Worm (Caenorhabditis elegans) whole organism, young adult: Measurements from ENCODE around the gene C36A4.4.
"Not testable (repeated sequence)": the region's sequence is repeated elsewhere in the genome, so short reads cannot be mapped to it uniquely, and the experiment has no call there.

Experiments
- B0019.2 ChIP-seq: fragments of 200-800 bp; sonication (Bioruptor generic); conservative IDR thresholded peaks from 2 replicates; pipeline ENCODE4 v1.3.6; 2022; ENCODE audit warnings: missing genetic modification reagents, missing genetic modification characterization, missing compliant biosample characterization
- C17E4.6 ChIP-seq: fragments of 200-800 bp; sonication (Bioruptor generic); IDR thresholded peaks from 2 replicates; pipeline ENCODE4 v1.3.6; 2022; ENCODE audit warnings: missing genetic modification reagents, missing genetic modification characterization, missing compliant biosample characterization
- D2030.7 ChIP-seq: fragments of 200-800 bp; sonication (Bioruptor generic); IDR thresholded peaks from 2 replicates; pipeline ENCODE4 v1.3.6; 2022; ENCODE audit warnings: missing genetic modification reagents, missing genetic modification characterization, missing compliant biosample characterization
- F33H1.4 ChIP-seq: fragments of 200-800 bp; sonication (Bioruptor generic); IDR thresholded peaks from 2 replicates; pipeline ENCODE4 v1.3.6; 2022; ENCODE audit warnings: missing genetic modification reagents, missing genetic modification characterization, missing compliant biosample characterization
- Y53G8AR.9 ChIP-seq: fragments of 200-800 bp; sonication (Bioruptor generic); conservative IDR thresholded peaks from 2 replicates; pipeline ENCODE4 v1.3.6; 2022; ENCODE audit warnings: missing genetic modification reagents, missing genetic modification characterization, missing compliant biosample characterization
- Y79H2A.3 ChIP-seq: fragments of 200-800 bp; sonication (Bioruptor generic); conservative IDR thresholded peaks from 2 replicates; pipeline ENCODE4 v1.3.6; 2022; ENCODE audit warnings: missing genetic modification reagents, missing genetic modification characterization, missing compliant biosample characterization
- Y95B8A.8 ChIP-seq: fragments of 200-800 bp; sonication (Bioruptor generic); IDR thresholded peaks from 2 replicates; pipeline ENCODE4 v1.3.6; 2022; ENCODE audit warnings: missing genetic modification reagents, missing genetic modification characterization, missing compliant biosample characterization
- aptf-3 ChIP-seq: fragments of 200-800 bp; sonication (Bioruptor generic); IDR thresholded peaks from 2 replicates; pipeline ENCODE4 v1.3.6; 2022; ENCODE audit warnings: missing genetic modification characterization, missing compliant biosample characterization
- attf-6 ChIP-seq: fragments of 200-800 bp; sonication (Bioruptor generic); IDR thresholded peaks from 2 replicates; pipeline ENCODE4 v1.3.6; 2022; ENCODE audit warnings: missing genetic modification reagents, missing genetic modification characterization, missing compliant biosample characterization
- cebp-1 ChIP-seq, 2 experiments: fragments of 200-800 bp in 1 of 2; sonication (Bioruptor generic) in 1 of 2; sonication (generic microtip) in 1 of 2; IDR thresholded peaks in 1 of 2; optimal IDR thresholded peaks in 1 of 2; 2 replicates each; pipeline versions ENCODE4 v1.3.6 to Lab custom; 2017 to 2022; ENCODE audit warnings: missing compliant biosample characterization in 2 of 2, missing genetic modification characterization in 2 of 2, mild to moderate bottlenecking in 1 of 2, missing genetic modification reagents in 1 of 2, moderate library complexity in 1 of 2
- ceh-40 ChIP-seq: fragments of 200-800 bp; sonication (Bioruptor generic); IDR thresholded peaks from 2 replicates; pipeline ENCODE4 v1.3.6; 2022; ENCODE audit warnings: missing genetic modification characterization, missing compliant biosample characterization
- ceh-58 ChIP-seq: fragments of 200-800 bp; sonication (Bioruptor generic); IDR thresholded peaks from 2 replicates; pipeline ENCODE4 v1.3.6; 2022; ENCODE audit warnings: missing genetic modification characterization, missing compliant biosample characterization
- ceh-91 ChIP-seq: fragments of 200-800 bp; sonication (Bioruptor generic); IDR thresholded peaks from 2 replicates; pipeline ENCODE4 v1.3.6; 2022; ENCODE audit warnings: missing genetic modification reagents, missing genetic modification characterization, missing compliant biosample characterization
- dox-1 ChIP-seq: fragments of 200-800 bp; sonication (Bioruptor generic); IDR thresholded peaks from 2 replicates; pipeline ENCODE4 v1.3.6; 2022; ENCODE audit warnings: missing genetic modification reagents, missing genetic modification characterization, missing compliant biosample characterization
- efl-1 ChIP-seq: fragments of 150-350 bp; optimal IDR thresholded peaks from 2 replicates; lab custom pipeline; 2014; ENCODE audit warnings: missing biosample characterization, missing genetic modification reagents, missing genetic modification characterization
- egl-44 ChIP-seq: fragments of 200-800 bp; sonication (Bioruptor generic); IDR thresholded peaks from 2 replicates; pipeline ENCODE4 v1.3.6; 2022; ENCODE audit warnings: missing genetic modification reagents, missing genetic modification characterization, missing compliant biosample characterization
- ekl-4 ChIP-seq: fragments of 200-800 bp; sonication (Bioruptor generic); IDR thresholded peaks from 2 replicates; pipeline ENCODE4 v1.3.6; 2022; ENCODE audit warnings: missing genetic modification reagents, missing genetic modification characterization, missing compliant biosample characterization
- hmg-1.2 ChIP-seq: fragments of 200-800 bp; sonication (Bioruptor generic); IDR thresholded peaks from 2 replicates; pipeline ENCODE4 v1.3.6; 2022; ENCODE audit warnings: missing genetic modification reagents, missing genetic modification characterization, missing compliant biosample characterization
- hsf-1 ChIP-seq: fragments of 200-800 bp; sonication (Bioruptor generic); IDR thresholded peaks from 2 replicates; pipeline ENCODE4 v1.3.6; 2022; ENCODE audit warnings: missing genetic modification reagents, missing genetic modification characterization, missing compliant biosample characterization
- lin-26 ChIP-seq: fragments of 200-800 bp; sonication (Bioruptor generic); IDR thresholded peaks from 2 replicates; pipeline ENCODE4 v1.3.6; 2022; ENCODE audit warnings: missing genetic modification reagents, missing genetic modification characterization, missing compliant biosample characterization
- lsl-1 ChIP-seq: fragments of 200-800 bp; sonication (Bioruptor generic); optimal IDR thresholded peaks from 2 replicates; lab custom pipeline; 2018; ENCODE audit warnings: mild to moderate bottlenecking, missing genetic modification characterization, moderate library complexity, missing compliant biosample characterization
- madf-3 ChIP-seq: fragments of 200-800 bp; sonication (Bioruptor generic); IDR thresholded peaks from 2 replicates; pipeline ENCODE4 v1.3.6; 2022; ENCODE audit warnings: missing genetic modification reagents, missing genetic modification characterization, missing compliant biosample characterization
- madf-6 ChIP-seq: fragments of 200-800 bp; sonication (Bioruptor generic); IDR thresholded peaks from 2 replicates; pipeline ENCODE4 v1.3.6; 2022; ENCODE audit warnings: missing genetic modification reagents, missing genetic modification characterization, missing compliant biosample characterization
- madf-8 ChIP-seq: fragments of 200-800 bp; sonication (Bioruptor generic); conservative IDR thresholded peaks from 2 replicates; pipeline ENCODE4 v1.3.6; 2022; ENCODE audit warnings: missing genetic modification reagents, missing genetic modification characterization, missing compliant biosample characterization
- mcd-1 ChIP-seq: fragments of 200-800 bp; sonication (Bioruptor generic); IDR thresholded peaks from 2 replicates; pipeline ENCODE4 v1.3.6; 2022; ENCODE audit warnings: missing genetic modification reagents, missing genetic modification characterization, missing compliant biosample characterization
- pbrm-1 ChIP-seq: fragments of 200-800 bp; sonication (Bioruptor generic); IDR thresholded peaks from 2 replicates; pipeline ENCODE4 v1.3.6; 2022; ENCODE audit warnings: missing genetic modification reagents, missing genetic modification characterization, missing compliant biosample characterization
- rcor-1 ChIP-seq: fragments of 200-800 bp; sonication (Bioruptor generic); IDR thresholded peaks from 2 replicates; pipeline ENCODE4 v1.3.6; 2022; ENCODE audit warnings: missing genetic modification reagents, missing genetic modification characterization, missing compliant biosample characterization
- snpc-3.4 ChIP-seq: sonication (generic microtip); optimal IDR thresholded peaks from 2 replicates; lab custom pipeline; 2017; ENCODE audit warnings: missing genetic modification characterization, mild to moderate bottlenecking, missing compliant biosample characterization, antibody characterized with exemption, moderate library complexity, missing genotype, missing genetic modification reagents
- tlf-1 ChIP-seq: fragments of 200-800 bp; sonication (Bioruptor generic); optimal IDR thresholded peaks from 2 replicates; lab custom pipeline; 2018; ENCODE audit warnings: mild to moderate bottlenecking, missing genetic modification characterization, missing compliant biosample characterization
- unc-130 ChIP-seq: sonication (generic microtip); optimal IDR thresholded peaks from 2 replicates; lab custom pipeline; 2016; ENCODE audit warnings: missing genetic modification reagents, missing genetic modification characterization, missing compliant biosample characterization
- xnd-1 ChIP-seq: sonication (generic microtip); optimal IDR thresholded peaks from 2 replicates; lab custom pipeline; 2016; ENCODE audit warnings: missing genotype, missing genetic modification reagents, missing genetic modification characterization, missing compliant biosample characterization
- ztf-25 ChIP-seq: fragments of 200-800 bp; sonication (Bioruptor generic); IDR thresholded peaks from 2 replicates; pipeline ENCODE4 v1.3.6; 2022; ENCODE audit warnings: missing genetic modification reagents, missing genetic modification characterization, missing compliant biosample characterization

Gene C36A4.4

DNA sequence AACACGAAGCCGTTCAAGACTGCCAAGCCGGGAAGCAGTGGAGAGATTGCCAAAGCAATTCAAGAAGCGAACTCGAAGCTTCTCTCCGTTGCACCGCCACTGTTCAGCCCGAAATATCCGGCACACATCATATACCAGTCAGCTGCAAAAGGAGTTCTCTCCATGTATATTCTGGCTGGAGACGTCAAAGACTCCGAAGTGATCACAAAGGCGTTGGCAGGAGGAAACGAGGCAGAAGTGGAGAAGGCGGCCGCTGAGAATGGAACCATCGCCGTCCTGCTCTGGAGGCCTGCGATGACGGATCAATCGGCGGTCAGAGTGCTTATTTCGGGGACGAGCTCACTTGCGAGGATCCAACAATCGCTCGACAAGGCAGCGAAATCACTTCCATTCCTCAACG lies 1.8 kb upstream of the C36A4.4 start:
- TF ChIP-seq madf-6 (GFP tag; lab: Robert Waterston, UW) (peak; percentile 53), Y95B8A.8 (GFP tag; lab: Robert Waterston, UW) (0 out of 2 replicates have a peak, but pooled peaks have one; percentile 6), egl-44 (GFP tag; lab: Robert Waterston, UW) (0 out of 2 replicates have a peak, but pooled peaks have one; percentile 10), hsf-1 (GFP tag; lab: Robert Waterston, UW) (peak; percentile 19; the same call in 1 of the 2 replicates), madf-3 (GFP tag; lab: Robert Waterston, UW) (0 out of 2 replicates have a peak, but pooled peaks have one; percentile 69), lin-26 (GFP tag; lab: Robert Waterston, UW) (peak; percentile 6; the same call in 1 of the 2 replicates)

- peak; percentile 98 for TF ChIP-seq Y79H2A.3 (GFP tag; lab: Robert Waterston, UW)
- peak; percentile 85; the same call in 1 of the 2 replicates for TF ChIP-seq Y95B8A.8 (GFP tag; lab: Robert Waterston, UW)
- 0 out of 2 replicates have a peak, but pooled peaks have one; percentile 30 for TF ChIP-seq aptf-3 (GFP tag; lab: Robert Waterston, UW)
- TF ChIP-seq madf-6 (GFP tag; lab: Robert Waterston, UW): peak; percentile 65
- TF ChIP-seq C17E4.6: 0 out of 2 replicates have a peak, but pooled peaks have one; percentile 16
- TF ChIP-seq B0019.2 (GFP tag; lab: Robert Waterston, UW): peak; percentile 41; the same call in 1 of the 2 replicates
- peak; percentile 68 for TF ChIP-seq lin-26 (GFP tag; lab: Robert Waterston, UW)
- TF ChIP-seq pbrm-1 (GFP tag; lab: Robert Waterston, UW): 0 out of 2 replicates have a peak, but pooled peaks have one; percentile 36
- TF ChIP-seq F33H1.4 (GFP tag; lab: Robert Waterston, UW): peak; percentile 16; the same call in 1 of the 2 replicates
- not testable (repeated sequence) for TF ChIP-seq cebp-1 (GFP tag; IDR thresholded peaks at IDR 0.05; lab: Robert Waterston, UW)
- peak; percentile 12 for TF ChIP-seq cebp-1 (tag; optimal IDR thresholded peaks at IDR 0.05; lab: Kevin White, UChicago)
- peak; percentile 33 for TF ChIP-seq D2030.7
- TF ChIP-seq madf-3 (GFP tag; lab: Robert Waterston, UW): peak; percentile 61; the same call in 1 of the 2 replicates
- peak; percentile 10; the same call in 1 of the 2 replicates for TF ChIP-seq attf-6 (GFP tag; lab: Robert Waterston, UW)
- peak; percentile 77 for TF ChIP-seq ceh-40 (GFP tag; lab: Robert Waterston, UW)
- TF ChIP-seq ztf-25: peak; percentile 38; the same call in 1 of the 2 replicates
- 0 out of 2 replicates have a peak, but pooled peaks have one; percentile 33 for TF ChIP-seq ceh-58 (GFP tag; lab: Robert Waterston, UW)
- peak; percentile 78 for TF ChIP-seq hsf-1 (GFP tag; lab: Robert Waterston, UW)
- 0 out of 2 replicates have a peak, but pooled peaks have one; percentile 6 for TF ChIP-seq dox-1 (GFP tag; lab: Robert Waterston, UW)
Observed at ce11 chrIII:3844746-3845145, 1.3 kb upstream of the C36A4.4 start, which contains the start of gene maph-1.3. maph-1.3 (plus strand) TSS chrIII:3844893.

DNA sequence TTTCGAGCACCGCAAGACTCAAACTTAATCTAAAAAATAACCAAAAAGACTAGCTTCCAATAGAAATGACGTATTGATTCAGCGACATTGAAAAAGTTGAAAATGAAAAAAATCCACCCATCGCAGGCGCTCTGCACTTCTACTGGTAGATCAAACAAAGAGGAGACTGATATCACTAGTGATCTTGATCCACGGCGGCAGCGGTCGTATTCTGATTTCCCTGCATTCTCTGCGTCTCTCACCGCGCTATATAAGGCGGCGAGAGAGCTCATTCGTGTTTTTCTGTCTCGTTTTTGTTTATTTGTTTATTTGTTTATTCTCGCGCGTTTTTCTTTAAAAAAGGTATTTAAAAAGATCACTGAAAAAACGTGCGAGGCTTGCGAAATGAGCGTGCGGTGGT lies 759 bp upstream of the C36A4.4 start:
- TF ChIP-seq tlf-1 (GFP tag; lab: Kevin White, UChicago) (peak; percentile 2), xnd-1 (tag; lab: Kevin White, UChicago) (peak; percentile 80), Y53G8AR.9 (GFP tag; lab: Robert Waterston, UW) (peak; percentile 81), pbrm-1 (GFP tag; lab: Robert Waterston, UW) (peak; percentile 42; the same call in 1 of the 2 replicates), madf-3 (GFP tag; lab: Robert Waterston, UW) (peak; percentile 85), hsf-1 (GFP tag; lab: Robert Waterston, UW) (peak; percentile 82), unc-130 (GFP tag; lab: Kevin White, UChicago) (peak; percentile 6), madf-8 (GFP tag; lab: Robert Waterston, UW) (peak; percentile 87), rcor-1 (GFP tag; lab: Robert Waterston, UW) (peak; percentile 72), F33H1.4 (GFP tag; lab: Robert Waterston, UW) (peak; percentile 70), snpc-3.4 (tag; lab: Kevin White, UChicago) (peak; percentile 6), efl-1 (GFP tag; lab: Kevin White, UChicago) (peak; percentile 84), D2030.7 (peak; percentile 81), B0019.2 (GFP tag; lab: Robert Waterston, UW) (peak; percentile 62; the same call in 1 of the 2 replicates), lsl-1 (GFP tag; lab: Kevin White, UChicago) (peak; percentile 53), attf-6 (GFP tag; lab: Robert Waterston, UW) (0 out of 2 replicates have a peak, but pooled peaks have one; percentile 32), ekl-4 (GFP tag; lab: Robert Waterston, UW) (peak; percentile 37; the same call in 1 of the 2 replicates), dox-1 (GFP tag; lab: Robert Waterston, UW) (peak; percentile 72), ceh-91 (GFP tag; lab: Robert Waterston, UW) (peak; percentile 84), Y95B8A.8 (GFP tag; lab: Robert Waterston, UW) (peak; percentile 80; the same call in 1 of the 2 replicates), mcd-1 (GFP tag; lab: Robert Waterston, UW) (peak; percentile 27; the same call in 1 of the 2 replicates), madf-6 (GFP tag; lab: Robert Waterston, UW) (peak; percentile 97), C17E4.6 (peak; percentile 66; the same call in 1 of the 2 replicates), hmg-1.2 (GFP tag; lab: Robert Waterston, UW) (peak; percentile 42; the same call in 1 of the 2 replicates)
